Worm (Caenorhabditis elegans): ENCODE results near the gene ceh-89.
A peak's percentile ranks its signal among the peaks of the same experiment; 100 is the strongest.

ceh-89 gene

DNA sequence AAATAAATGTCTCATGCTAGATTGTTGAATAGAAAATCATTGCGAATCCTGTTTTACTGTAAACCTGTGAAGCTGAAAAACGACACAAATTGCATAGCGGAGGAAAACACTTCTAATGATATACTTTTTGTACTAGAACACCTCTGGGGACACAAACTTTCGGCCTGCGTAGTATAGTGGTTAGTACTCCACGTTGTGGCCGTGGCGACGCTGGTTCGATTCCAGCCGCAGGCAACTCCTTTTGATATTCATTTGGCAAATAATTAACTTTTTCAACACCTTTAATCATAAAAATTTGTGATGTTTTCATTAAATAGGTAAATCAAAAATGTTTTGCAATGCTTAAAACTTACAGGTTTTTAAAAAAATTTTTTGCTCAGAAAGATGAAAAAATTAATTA, 6.9 kb upstream of the ceh-89 start:
- no peak for TF ChIP-seq unc-120 (tag; optimal IDR thresholded peaks at IDR 0.05; ENCODE audit: poor library complexity, severe bottlenecking)
- TF ChIP-seq mls-2 (tag; optimal IDR thresholded peaks at IDR 0.05) = no peak
- TF ChIP-seq lsy-2 (tag; optimal IDR thresholded peaks at IDR 0.05) = no peak
- no peak for TF ChIP-seq pha-4 (tag; optimal IDR thresholded peaks at IDR 0.05)
- no peak for TF ChIP-seq cnd-1 (tag; optimal IDR thresholded peaks at IDR 0.05)
- TF ChIP-seq sem-2 (GFP tag; optimal IDR thresholded peaks at IDR 0.05) = no peak
- no peak for TF ChIP-seq ceh-39 (tag; optimal IDR thresholded peaks at IDR 0.05)
- no peak for TF ChIP-seq hlh-1 (tag; optimal IDR thresholded peaks at IDR 0.05)
- no peak for TF ChIP-seq nhr-28 (tag; optimal IDR thresholded peaks at IDR 0.05)
- no peak for TF ChIP-seq ham-2 (GFP tag; optimal IDR thresholded peaks at IDR 0.05)
- TF ChIP-seq snpc-4 (tag; optimal IDR thresholded peaks at IDR 0.05) = no peak
- no peak for TF ChIP-seq nhr-76 (tag; optimal IDR thresholded peaks at IDR 0.05)
- no peak for TF ChIP-seq unc-62 (GFP tag; optimal IDR thresholded peaks at IDR 0.05)
- no peak for TF ChIP-seq tbx-8 (GFP tag; optimal IDR thresholded peaks at IDR 0.05)
- no peak for TF ChIP-seq elt-1 (tag; optimal IDR thresholded peaks at IDR 0.05; ENCODE audit: borderline replicate concordance, insufficient read depth)
- TF ChIP-seq nhr-12 (tag; optimal IDR thresholded peaks at IDR 0.05) = no peak
- no peak for TF ChIP-seq unc-39 (tag; optimal IDR thresholded peaks at IDR 0.05)
- TF ChIP-seq zip-8 (tag; optimal IDR thresholded peaks at IDR 0.05) = no peak
- TF ChIP-seq ces-1 (GFP tag; optimal IDR thresholded peaks at IDR 0.05) = no peak
- TF ChIP-seq sptf-1 (tag; optimal IDR thresholded peaks at IDR 0.05) = no peak

DNA sequence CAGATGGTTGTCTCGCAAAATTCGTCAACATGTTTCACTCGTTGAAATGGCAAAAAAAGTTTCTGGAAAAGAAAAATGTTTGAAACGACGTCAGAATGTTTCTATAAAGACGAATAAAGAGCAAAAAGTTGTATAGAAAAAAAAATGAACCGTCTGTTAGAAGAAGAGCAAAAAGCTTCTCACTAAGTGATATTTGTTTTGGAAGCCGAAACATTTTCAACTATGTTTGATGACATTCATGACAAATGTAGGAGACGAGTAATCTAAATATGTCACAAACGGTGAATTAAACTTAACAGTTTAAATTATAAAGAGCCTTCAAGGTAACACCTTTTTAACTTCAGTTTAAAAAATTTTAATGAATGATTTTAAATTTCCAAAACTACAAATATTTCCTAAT, 1.7 kb upstream of the ceh-89 start, which contains the start of gene nkat-1:
TSS of gene nkat-1 (minus strand) at position 101 of the 400 bp plus-strand sequence.
- no peak for TF ChIP-seq sem-2 (GFP tag; optimal IDR thresholded peaks at IDR 0.05)
- no peak for TF ChIP-seq nhr-12 (tag; optimal IDR thresholded peaks at IDR 0.05)

DNA sequence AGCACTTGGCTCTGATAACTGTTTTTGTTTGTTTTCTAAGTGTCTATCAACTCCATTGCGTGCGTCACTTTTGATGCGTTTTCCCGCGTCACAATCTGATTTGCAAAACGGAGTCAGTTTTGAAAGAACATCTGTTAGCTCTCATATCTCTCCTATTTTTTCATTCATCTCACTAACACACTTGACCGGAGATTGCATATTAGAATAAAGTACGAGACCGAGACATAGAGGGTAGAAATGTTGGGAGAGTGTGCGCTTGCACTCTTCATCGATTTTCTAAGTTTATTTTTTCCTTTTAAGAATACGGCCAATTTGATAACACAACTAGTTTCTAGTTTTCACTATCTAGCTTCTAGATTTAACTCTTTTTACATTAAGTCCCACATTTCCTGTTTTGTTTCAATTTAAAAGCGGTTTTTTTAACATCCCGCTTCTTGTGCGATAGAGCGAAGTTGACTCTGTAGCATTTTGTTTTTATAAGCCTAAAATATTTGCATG, 353 bp upstream of the ceh-89 start:
- TF ChIP-seq ces-1 (GFP tag; optimal IDR thresholded peaks at IDR 0.05) (peak; percentile 71), blmp-1 (tag; optimal IDR thresholded peaks at IDR 0.05) (no peak), sptf-1 (tag; optimal IDR thresholded peaks at IDR 0.05) (no peak), nhr-76 (tag; optimal IDR thresholded peaks at IDR 0.05) (no peak), nhr-2 (tag; optimal IDR thresholded peaks at IDR 0.05) (peak; percentile 54), nhr-28 (tag; optimal IDR thresholded peaks at IDR 0.05) (no peak)

DNA sequence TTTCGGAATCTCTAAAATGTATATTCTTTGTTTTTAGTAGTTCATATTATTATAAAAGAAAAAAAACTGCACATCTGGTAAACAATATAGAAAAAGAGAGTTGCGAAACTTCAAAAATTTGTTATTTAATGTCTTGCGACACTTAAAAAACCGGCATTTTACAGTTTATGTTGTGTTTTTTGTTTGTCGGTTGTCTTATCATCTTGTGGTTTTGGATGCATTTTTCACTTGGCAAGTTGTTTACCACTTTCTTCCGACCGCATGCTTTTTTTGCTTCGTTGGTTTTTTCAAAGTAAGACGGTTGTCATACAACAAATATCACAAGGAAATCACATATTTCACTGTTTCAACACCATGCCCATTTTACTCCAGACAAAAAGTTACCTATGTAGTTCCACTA, 3.9 kb downstream of the ceh-89 start:
- no peak for TF ChIP-seq flh-1 (GFP tag; optimal IDR thresholded peaks at IDR 0.05)
- TF ChIP-seq M03D4.4 (tag; optimal IDR thresholded peaks at IDR 0.05) = no peak
- TF ChIP-seq bed-3 (GFP tag; optimal IDR thresholded peaks at IDR 0.05) = no peak
- TF ChIP-seq pha-4 (tag; optimal IDR thresholded peaks at IDR 0.05) = no peak
- no peak for TF ChIP-seq mep-1 (tag; optimal IDR thresholded peaks at IDR 0.05)
- no peak for TF ChIP-seq elt-1 (tag; optimal IDR thresholded peaks at IDR 0.05; ENCODE audit: borderline replicate concordance, insufficient read depth)
- no peak for TF ChIP-seq snpc-4 (tag; optimal IDR thresholded peaks at IDR 0.05)
- TF ChIP-seq cnd-1 (tag; optimal IDR thresholded peaks at IDR 0.05) = no peak
- no peak for TF ChIP-seq unc-62 (GFP tag; optimal IDR thresholded peaks at IDR 0.05)
- TF ChIP-seq nhr-12 (tag; optimal IDR thresholded peaks at IDR 0.05) = no peak
- no peak for TF ChIP-seq blmp-1 (tag; optimal IDR thresholded peaks at IDR 0.05)
- no peak for TF ChIP-seq lsy-2 (tag; optimal IDR thresholded peaks at IDR 0.05)

DNA sequence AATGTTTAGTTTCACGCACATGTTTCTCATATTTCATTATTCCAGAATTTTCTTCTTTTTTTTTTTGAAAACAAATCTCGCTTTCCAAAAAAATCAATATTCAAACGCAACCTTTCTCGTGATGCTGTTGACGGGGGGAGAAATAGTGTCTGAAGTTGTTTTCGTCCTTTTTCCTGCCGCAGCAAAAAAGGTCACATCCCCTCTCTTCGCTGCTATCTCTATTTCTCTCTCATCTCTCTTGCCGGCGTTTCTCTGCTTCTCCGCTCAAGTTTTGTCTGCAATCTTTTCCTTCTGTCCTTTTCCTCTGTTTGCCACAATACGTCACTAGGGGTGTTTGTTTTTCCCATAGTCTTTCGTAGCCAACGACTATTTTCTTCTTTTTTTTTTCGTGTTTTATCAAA, 5.0 kb downstream of the ceh-89 start:
- TF ChIP-seq blmp-1 (tag; optimal IDR thresholded peaks at IDR 0.05) (no peak), drap-1 (GFP tag; optimal IDR thresholded peaks at IDR 0.05) (no peak), zip-8 (tag; optimal IDR thresholded peaks at IDR 0.05) (no peak), pha-4 (tag; optimal IDR thresholded peaks at IDR 0.05) (peak; percentile 37), lin-32 (GFP tag; optimal IDR thresholded peaks at IDR 0.05) (no peak), bed-3 (GFP tag; optimal IDR thresholded peaks at IDR 0.05) (no peak), hlh-1 (tag; optimal IDR thresholded peaks at IDR 0.05) (no peak), mep-1 (tag; optimal IDR thresholded peaks at IDR 0.05) (peak; percentile 18), ces-1 (GFP tag; optimal IDR thresholded peaks at IDR 0.05) (peak; percentile 22), ham-2 (GFP tag; optimal IDR thresholded peaks at IDR 0.05) (no peak), unc-120 (tag; optimal IDR thresholded peaks at IDR 0.05; ENCODE audit: poor library complexity, severe bottlenecking) (peak; percentile 69), snpc-4 (tag; optimal IDR thresholded peaks at IDR 0.05) (no peak), sptf-1 (tag; optimal IDR thresholded peaks at IDR 0.05) (no peak), sem-2 (GFP tag; optimal IDR thresholded peaks at IDR 0.05) (no peak), lsy-2 (tag; optimal IDR thresholded peaks at IDR 0.05) (no peak), mls-2 (tag; optimal IDR thresholded peaks at IDR 0.05) (no peak), elt-1 (tag; optimal IDR thresholded peaks at IDR 0.05; ENCODE audit: borderline replicate concordance, insufficient read depth) (no peak), nhr-12 (tag; optimal IDR thresholded peaks at IDR 0.05) (no peak), nhr-76 (tag; optimal IDR thresholded peaks at IDR 0.05) (no peak), cnd-1 (tag; optimal IDR thresholded peaks at IDR 0.05) (no peak), M03D4.4 (tag; optimal IDR thresholded peaks at IDR 0.05) (no peak), nhr-237 (tag; optimal IDR thresholded peaks at IDR 0.05) (peak; percentile 55), tbx-8 (GFP tag; optimal IDR thresholded peaks at IDR 0.05) (no peak), unc-39 (tag; optimal IDR thresholded peaks at IDR 0.05) (no peak), ceh-43 (GFP tag; optimal IDR thresholded peaks at IDR 0.05) (no peak), flh-1 (GFP tag; optimal IDR thresholded peaks at IDR 0.05) (no peak), ztf-11 (tag; optimal IDR thresholded peaks at IDR 0.05) (no peak), ceh-39 (tag; optimal IDR thresholded peaks at IDR 0.05) (no peak), ceh-83 (GFP tag; optimal IDR thresholded peaks at IDR 0.05) (no peak), lin-13 (tag; optimal IDR thresholded peaks at IDR 0.05) (no peak), nhr-28 (tag; optimal IDR thresholded peaks at IDR 0.05) (no peak), mab-5 (tag; optimal IDR thresholded peaks at IDR 0.05) (no peak), unc-62 (GFP tag; optimal IDR thresholded peaks at IDR 0.05) (no peak)
